Fruit fly (Drosophila melanogaster) whole organism, embryonic: Measurements from ENCODE around the gene Eig71Ed.
A peak's percentile ranks its signal among the peaks of the same experiment; 100 is the strongest.

ENCODE experiments used
- ATbp ChIP-seq: fragments of 200-800 bp; sonication (Bioruptor generic); optimal IDR thresholded peaks from 2 replicates; lab custom pipeline; 2017; ENCODE audit warnings: missing biosample characterization, mild to moderate bottlenecking, missing genetic modification characterization, missing genetic modification reagents
- Atf-2 ChIP-seq: fragments of 200-800 bp; sonication (Bioruptor generic); optimal IDR thresholded peaks from 2 replicates; lab custom pipeline; 2016; ENCODE audit warnings: missing biosample characterization, missing genetic modification characterization
- CG11456 ChIP-seq: fragments of 200-800 bp; sonication (Bioruptor generic); IDR thresholded peaks from 3 replicates; pipeline ENCODE4 v1.3.6; 2022; ENCODE audit warnings: missing biosample characterization, missing genetic modification characterization
- CG13287 ChIP-seq: fragments of 200-800 bp; sonication (Bioruptor generic); IDR thresholded peaks from 2 replicates; pipeline ENCODE4 v1.3.6; 2022; ENCODE audit warnings: missing biosample characterization, missing genetic modification characterization; ENCODE audit not compliant: partially characterized antibody
- CG13894 ChIP-seq: fragments of 200-800 bp; sonication (Bioruptor generic); optimal IDR thresholded peaks from 3 replicates; lab custom pipeline; 2018; ENCODE audit warnings: missing biosample characterization, mild to moderate bottlenecking, missing genetic modification characterization, moderate library complexity
- CG16813 ChIP-seq: fragments of 200-800 bp; sonication (Bioruptor generic); IDR thresholded peaks from 3 replicates; pipeline ENCODE4 v1.3.6; 2022; ENCODE audit warnings: missing biosample characterization, missing genetic modification characterization; ENCODE audit not compliant: partially characterized antibody
- CG17361 ChIP-seq: fragments of 200-800 bp; sonication (Bioruptor generic); IDR thresholded peaks from 3 replicates; pipeline ENCODE4 v1.3.6; 2022; ENCODE audit warnings: missing biosample characterization, missing genetic modification characterization
- CG1792 ChIP-seq: fragments of 200-800 bp; sonication (Bioruptor generic); optimal IDR thresholded peaks from 2 replicates; lab custom pipeline; 2016; ENCODE audit warnings: missing biosample characterization, missing genetic modification characterization
- CG18476 ChIP-seq: fragments of 200-800 bp; sonication (Bioruptor generic); optimal IDR thresholded peaks from 2 replicates; lab custom pipeline; 2016; ENCODE audit warnings: missing biosample characterization, mild to moderate bottlenecking, missing genetic modification characterization
- CG18764 ChIP-seq: fragments of 200-800 bp; sonication (Bioruptor generic); optimal IDR thresholded peaks from 3 replicates; lab custom pipeline; 2016; ENCODE audit warnings: missing biosample characterization, missing genetic modification characterization
- CG2120 ChIP-seq: fragments of 200-800 bp; sonication (Bioruptor generic); optimal IDR thresholded peaks from 3 replicates; lab custom pipeline; 2016; ENCODE audit warnings: missing biosample characterization, missing genetic modification characterization
- CG2129 ChIP-seq: fragments of 200-800 bp; sonication (Bioruptor generic); IDR thresholded peaks from 2 replicates; pipeline ENCODE4 v1.3.6; 2022; ENCODE audit warnings: missing biosample characterization, missing genetic modification characterization; ENCODE audit not compliant: partially characterized antibody
- CG2712 ChIP-seq: fragments of 200-800 bp; optimal IDR thresholded peaks from 3 replicates; lab custom pipeline; 2019; ENCODE audit warnings: missing biosample characterization, mild to moderate bottlenecking, missing genetic modification characterization, moderate library complexity
- CG33557 ChIP-seq: fragments of 200-800 bp; sonication (Bioruptor generic); optimal IDR thresholded peaks from 2 replicates; lab custom pipeline; 2019; ENCODE audit warnings: missing biosample characterization, mild to moderate bottlenecking, missing genetic modification characterization, moderate library complexity
- CG42726 ChIP-seq: fragments of 200-800 bp; sonication (Bioruptor generic); IDR thresholded peaks from 2 replicates; pipeline ENCODE4 v1.3.6; 2022; ENCODE audit warnings: missing biosample characterization, missing genetic modification characterization; ENCODE audit not compliant: partially characterized antibody
- CG6683 ChIP-seq: fragments of 200-800 bp; sonication (Bioruptor generic); optimal IDR thresholded peaks from 2 replicates; lab custom pipeline; 2017; ENCODE audit warnings: missing biosample characterization, mild to moderate bottlenecking, missing genetic modification characterization, missing genetic modification reagents
- CG7357 ChIP-seq: fragments of 200-800 bp; sonication (Bioruptor generic); IDR thresholded peaks from 3 replicates; pipeline ENCODE4 v1.3.6; 2022; ENCODE audit warnings: missing biosample characterization, missing genetic modification characterization
- CG7987 ChIP-seq: fragments of 200-800 bp; sonication (Bioruptor generic); optimal IDR thresholded peaks from 2 replicates; lab custom pipeline; 2018; ENCODE audit warnings: missing biosample characterization, mild to moderate bottlenecking, missing genetic modification characterization, moderate library complexity
- CG8089 ChIP-seq: fragments of 200-800 bp; sonication (Bioruptor generic); optimal IDR thresholded peaks from 3 replicates; lab custom pipeline; 2016; ENCODE audit warnings: missing biosample characterization, missing genetic modification characterization
- CG8290 ChIP-seq, 3 experiments: fragments of 200-800 bp; sonication (Bioruptor generic); optimal IDR thresholded peaks; 2 replicates each; lab custom pipeline; 2016 to 2019; ENCODE audit warnings: missing biosample characterization in 3 of 3, missing genetic modification characterization in 3 of 3, mild to moderate bottlenecking in 2 of 3, moderate library complexity in 1 of 3
- Dbx ChIP-seq: fragments of 200-800 bp; sonication (Bioruptor generic); IDR thresholded peaks from 3 replicates; pipeline ENCODE4 v1.3.6; 2022; ENCODE audit warnings: missing biosample characterization, missing genetic modification characterization
- Dip3 ChIP-seq: fragments of 200-800 bp; sonication (Bioruptor generic); optimal IDR thresholded peaks from 3 replicates; lab custom pipeline; 2016; ENCODE audit warnings: missing biosample characterization, missing genetic modification characterization
- Dll ChIP-seq: fragments of 200-800 bp; sonication (Bioruptor generic); IDR thresholded peaks from 4 replicates; pipeline ENCODE4 v1.3.6; 2022; ENCODE audit warnings: missing biosample characterization, missing genetic modification characterization; ENCODE audit not compliant: partially characterized antibody
- Dref ChIP-seq: fragments of 200-800 bp; sonication (Bioruptor generic); IDR thresholded peaks from 2 replicates; pipeline ENCODE4 v1.3.6; 2022; ENCODE audit warnings: missing biosample characterization, missing genetic modification characterization
- Drgx ChIP-seq: fragments of 200-800 bp; sonication (Bioruptor generic); IDR thresholded peaks from 2 replicates; pipeline ENCODE4 v1.3.6; 2022; ENCODE audit warnings: missing biosample characterization, missing genetic modification characterization
- HLH3B ChIP-seq: fragments of 200-800 bp; sonication (Bioruptor generic); IDR thresholded peaks from 2 replicates; pipeline ENCODE4 v1.3.6; 2022; ENCODE audit warnings: missing biosample characterization, missing genetic modification characterization
- Hand ChIP-seq: fragments of 200-800 bp; sonication (Bioruptor generic); optimal IDR thresholded peaks from 2 replicates; lab custom pipeline; 2017; ENCODE audit warnings: mild to moderate bottlenecking, missing biosample characterization, missing genetic modification reagents, missing genetic modification characterization
- Kr ChIP-seq: fragments of 200-800 bp; sonication (Bioruptor generic); optimal IDR thresholded peaks from 2 replicates; lab custom pipeline; 2017; ENCODE audit warnings: missing biosample characterization, mild to moderate bottlenecking, missing genetic modification characterization
- MTF-1 ChIP-seq: fragments of 200-800 bp; sonication (Bioruptor generic); optimal IDR thresholded peaks from 2 replicates; lab custom pipeline; 2018; ENCODE audit warnings: missing biosample characterization, mild to moderate bottlenecking, missing genetic modification characterization, borderline replicate concordance
- Meics ChIP-seq: fragments of 200-800 bp; sonication (Bioruptor generic); optimal IDR thresholded peaks from 2 replicates; lab custom pipeline; 2017; ENCODE audit warnings: missing biosample characterization, mild to moderate bottlenecking, missing genetic modification characterization
- Poxn ChIP-seq: fragments of 200-800 bp; sonication (Bioruptor generic); IDR thresholded peaks from 2 replicates; pipeline ENCODE4 v1.3.6; 2022; ENCODE audit warnings: missing biosample characterization, missing genetic modification characterization
- Spps ChIP-seq: fragments of 200-800 bp; sonication (Bioruptor generic); optimal IDR thresholded peaks from 2 replicates; lab custom pipeline; 2018; ENCODE audit warnings: missing biosample characterization, mild to moderate bottlenecking, missing genetic modification characterization
- Vsx1 ChIP-seq: fragments of 200-800 bp; sonication (Bioruptor generic); optimal IDR thresholded peaks from 2 replicates; lab custom pipeline; 2017; ENCODE audit warnings: missing biosample characterization, mild to moderate bottlenecking, missing genetic modification characterization, missing genetic modification reagents
- bowl ChIP-seq: fragments of 200-800 bp; sonication (Bioruptor generic); IDR thresholded peaks from 2 replicates; pipeline ENCODE4 v1.3.6; 2022; ENCODE audit warnings: missing biosample characterization, missing genetic modification characterization
- caup ChIP-seq: fragments of 200-800 bp; sonication (Bioruptor generic); optimal IDR thresholded peaks from 3 replicates; lab custom pipeline; 2017; ENCODE audit warnings: missing biosample characterization, mild to moderate bottlenecking, missing genetic modification characterization, moderate library complexity; ENCODE audit not compliant: severe bottlenecking
- cwo ChIP-seq: fragments of 200-800 bp; sonication (Bioruptor generic); optimal IDR thresholded peaks from 3 replicates; lab custom pipeline; 2017; ENCODE audit warnings: missing biosample characterization, missing genetic modification characterization, mild to moderate bottlenecking, moderate library complexity, missing genetic modification reagents
- da ChIP-seq: fragments of 200-800 bp; sonication (Bioruptor generic); optimal IDR thresholded peaks from 2 replicates; lab custom pipeline; 2016; ENCODE audit warnings: missing biosample characterization, missing genetic modification characterization
- en ChIP-seq: fragments of 200-800 bp; sonication (Bioruptor generic); optimal IDR thresholded peaks from 2 replicates; lab custom pipeline; 2016; ENCODE audit warnings: missing biosample characterization, missing genetic modification characterization
- eve ChIP-seq, 2 experiments: fragments of >200 bp; optimal IDR thresholded peaks; 2 replicates each; lab custom pipeline; 2017; ENCODE audit warnings: missing biosample characterization in 2 of 2, missing genetic modification characterization in 2 of 2
- ewg ChIP-seq: fragments of 200-800 bp; sonication (Bioruptor generic); optimal IDR thresholded peaks from 3 replicates; lab custom pipeline; 2017; ENCODE audit warnings: mild to moderate bottlenecking, missing biosample characterization, missing genetic modification reagents, missing genetic modification characterization
- fd96Cb ChIP-seq: fragments of 200-800 bp; sonication (Bioruptor generic); optimal IDR thresholded peaks from 2 replicates; lab custom pipeline; 2018; ENCODE audit warnings: missing biosample characterization, mild to moderate bottlenecking, missing genetic modification characterization, moderate library complexity
- ftz-f1 ChIP-seq: fragments of 200-800 bp; sonication (Bioruptor generic); optimal IDR thresholded peaks from 2 replicates; lab custom pipeline; 2016; ENCODE audit warnings: missing biosample characterization, missing genetic modification characterization
- gsb-n ChIP-seq: fragments of 200-800 bp; sonication (Bioruptor generic); optimal IDR thresholded peaks from 3 replicates; lab custom pipeline; 2018; ENCODE audit warnings: missing biosample characterization, mild to moderate bottlenecking, missing genetic modification characterization
- ken ChIP-seq: fragments of 200-800 bp; sonication (Bioruptor generic); IDR thresholded peaks from 3 replicates; pipeline ENCODE4 v1.3.6; 2022; ENCODE audit warnings: missing biosample characterization, missing genetic modification characterization
- ranshi ChIP-seq: fragments of 200-800 bp; sonication (Bioruptor generic); IDR thresholded peaks from 2 replicates; pipeline ENCODE4 v1.3.6; 2022; ENCODE audit warnings: missing biosample characterization, missing genetic modification characterization
- ro ChIP-seq: fragments of 200-800 bp; sonication (Bioruptor generic); IDR thresholded peaks from 2 replicates; pipeline ENCODE4 v1.3.6; 2022; ENCODE audit warnings: missing biosample characterization, missing genetic modification characterization
- row ChIP-seq: fragments of 200-800 bp; sonication (Bioruptor generic); IDR thresholded peaks from 3 replicates; pipeline ENCODE4 v1.3.6; 2022; ENCODE audit warnings: missing biosample characterization, missing genetic modification characterization
- sens-2 ChIP-seq: fragments of 200-800 bp; sonication (Bioruptor generic); IDR thresholded peaks from 2 replicates; pipeline ENCODE4 v1.3.6; 2022; ENCODE audit warnings: missing biosample characterization, missing genetic modification characterization
- vnd ChIP-seq: fragments of 200-800 bp; sonication (Bioruptor generic); IDR thresholded peaks from 3 replicates; pipeline ENCODE4 v1.3.6; 2022; ENCODE audit warnings: missing biosample characterization, missing genetic modification characterization; ENCODE audit not compliant: partially characterized antibody

Gene Eig71Ed

dm6 chr3L:15700338-15700966, 48.1 kb downstream of the Eig71Ed start (continued):
- no peak for TF ChIP-seq Dbx (GFP tag; lab: Robert Waterston, UW)
- TF ChIP-seq CG13287 (GFP tag; lab: Robert Waterston, UW): no peak
- TF ChIP-seq CG2712 (tag; lab: Kevin White, UChicago): peak; percentile 81
- TF ChIP-seq cwo (GFP tag; lab: Kevin White, UChicago): no peak
- TF ChIP-seq da: no peak
- no peak for TF ChIP-seq caup (GFP tag; lab: Kevin White, UChicago)
- TF ChIP-seq eve (GFP tag; optimal IDR thresholded peaks at IDR 0.05; lab: Kevin White, UChicago): peak in 1 of 2 experiments; percentile 60
- no peak for TF ChIP-seq CG1792 (GFP tag; lab: Kevin White, UChicago)
- TF ChIP-seq CG33557: peak; percentile 83
- no peak for TF ChIP-seq CG7357 (GFP tag; lab: Robert Waterston, UW)
- no peak for TF ChIP-seq Vsx1 (GFP tag; lab: Kevin White, UChicago)
- no peak for TF ChIP-seq HLH3B (GFP tag; lab: Robert Waterston, UW)
- no peak for TF ChIP-seq Dref (GFP tag; lab: Robert Waterston, UW)
- TF ChIP-seq row: peak; percentile 62
- no peak for TF ChIP-seq Dll
- TF ChIP-seq CG2120: no peak
- no peak for TF ChIP-seq sens-2
- peak; percentile 66; the same call in 2 of the 3 replicates for TF ChIP-seq CG17361 (GFP tag; lab: Robert Waterston, UW)
- TF ChIP-seq gsb-n (tag; lab: Kevin White, UChicago): peak; percentile 76
- TF ChIP-seq Poxn (GFP tag; lab: Robert Waterston, UW): no peak
- TF ChIP-seq Kr (GFP tag; lab: Kevin White, UChicago): no peak
- TF ChIP-seq CG8089 (GFP tag; lab: Kevin White, UChicago): no peak
- TF ChIP-seq CG18476 (GFP tag; lab: Kevin White, UChicago): no peak
- TF ChIP-seq Meics: no peak
- TF ChIP-seq ATbp (GFP tag; lab: Kevin White, UChicago): no peak
- TF ChIP-seq ken (GFP tag; lab: Robert Waterston, UW): no peak
- no peak for TF ChIP-seq ranshi (GFP tag; lab: Robert Waterston, UW)
- no peak for TF ChIP-seq Dip3 (GFP tag; lab: Kevin White, UChicago)
- no peak for TF ChIP-seq MTF-1 (GFP tag; lab: Kevin White, UChicago)
- TF ChIP-seq CG6683 (GFP tag; lab: Kevin White, UChicago): no peak
- TF ChIP-seq Atf-2 (GFP tag; lab: Kevin White, UChicago): no peak
- no peak for TF ChIP-seq CG42726 (GFP tag; lab: Robert Waterston, UW)
- TF ChIP-seq ewg (GFP tag; lab: Kevin White, UChicago): no peak
- TF ChIP-seq fd96Cb (tag; lab: Kevin White, UChicago): no peak
- no peak for TF ChIP-seq en (GFP tag; lab: Kevin White, UChicago)
- peak; percentile 19 for TF ChIP-seq CG8290 (GFP tag; optimal IDR thresholded peaks at IDR 0.05; lab: Kevin White, UChicago)
- TF ChIP-seq CG8290 (tag; optimal IDR thresholded peaks at IDR 0.05; lab: Kevin White, UChicago): peak in 1 of 2 experiments; percentile 41
- no peak for TF ChIP-seq ro (GFP tag; lab: Robert Waterston, UW)
- TF ChIP-seq CG13894 (tag; lab: Kevin White, UChicago): no peak
- no peak for TF ChIP-seq Drgx
- no peak for TF ChIP-seq Hand (GFP tag; lab: Kevin White, UChicago)
- no peak for TF ChIP-seq CG16813 (GFP tag; lab: Robert Waterston, UW)
- TF ChIP-seq CG18764 (GFP tag; lab: Kevin White, UChicago): no peak
- TF ChIP-seq CG2129 (GFP tag; lab: Robert Waterston, UW): no peak
- no peak for TF ChIP-seq CG7987
- TF ChIP-seq CG11456 (GFP tag; lab: Robert Waterston, UW): no peak
- no peak for TF ChIP-seq ftz-f1 (GFP tag; lab: Kevin White, UChicago)
- TF ChIP-seq bowl: no peak
- peak; percentile 34 for TF ChIP-seq Spps
- no peak for TF ChIP-seq vnd (GFP tag; lab: Robert Waterston, UW)
